Fruit fly (Drosophila melanogaster): ENCODE results near the gene tgo.

DNA sequence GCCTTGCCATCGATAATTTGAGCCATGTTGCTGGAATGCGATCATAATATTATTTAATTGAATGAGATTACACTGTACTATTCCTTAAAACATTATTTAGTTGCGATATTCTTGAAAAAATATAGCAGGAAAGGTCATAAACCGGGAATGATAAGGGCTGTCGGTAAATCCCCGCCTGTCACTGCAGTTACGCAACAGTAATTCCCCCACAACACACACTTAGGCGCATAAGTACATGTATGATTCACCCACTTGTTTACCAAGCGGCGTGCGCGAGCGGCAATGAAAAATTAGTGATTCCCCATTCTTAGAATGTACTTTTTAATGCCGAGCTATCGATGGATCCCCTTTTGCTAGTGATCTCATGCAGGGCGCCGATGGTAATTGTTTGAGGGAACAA lies 23.8 kb upstream of the tgo start:
- TF ChIP-seq pan (optimal IDR thresholded peaks at IDR 0.05) (no peak), psq (optimal IDR thresholded peaks at IDR 0.05) (no peak), Dll (optimal IDR thresholded peaks at IDR 0.05) (no peak), usp (GFP tag; optimal IDR thresholded peaks at IDR 0.05) (no peak)

Measured in whole organism.